Worm (Caenorhabditis elegans) whole organism, L1 larva: Measurements from ENCODE around the gene F53B2.8.

Experiments used
- C04F5.9 ChIP-seq: sonication (generic microtip); optimal IDR thresholded peaks from 2 replicates; lab custom pipeline; 2016; ENCODE audit warnings: missing genetic modification characterization, missing compliant biosample characterization
- C16A3.4 ChIP-seq: fragments of 150-350 bp; optimal IDR thresholded peaks from 2 replicates; lab custom pipeline; 2014; ENCODE audit warnings: missing biosample characterization, missing genetic modification characterization
- F16B12.6 ChIP-seq: fragments of 150-350 bp; optimal IDR thresholded peaks from 2 replicates; lab custom pipeline; 2014; ENCODE audit warnings: missing biosample characterization, missing genetic modification characterization
- Y116A8C.19 ChIP-seq: sonication (generic microtip); optimal IDR thresholded peaks from 2 replicates; lab custom pipeline; 2016; ENCODE audit warnings: missing compliant biosample characterization, missing genetic modification characterization, borderline replicate concordance
- alr-1 ChIP-seq: fragments of 200-800 bp; sonication (Bioruptor generic); optimal IDR thresholded peaks from 2 replicates; lab custom pipeline; 2018; ENCODE audit warnings: borderline replicate concordance, mild to moderate bottlenecking, missing genetic modification characterization, missing compliant biosample characterization
- ama-1 ChIP-seq: fragments of 150-350 bp; optimal IDR thresholded peaks from 2 replicates; lab custom pipeline; 2014
- ceh-82 ChIP-seq, 3 experiments: fragments of 150-350 bp in 1 of 3; sonication (generic microtip) in 2 of 3; optimal IDR thresholded peaks; 2 replicates each; lab custom pipeline; 2014 to 2017; ENCODE audit warnings: missing biosample characterization in 3 of 3, missing genetic modification characterization in 3 of 3
- dpl-1 ChIP-seq, 3 experiments: fragments of 150-350 bp in 2 of 3; sonication (generic microtip) in 1 of 3; optimal IDR thresholded peaks; 2 replicates each; lab custom pipeline; 2014 to 2017; ENCODE audit warnings: missing biosample characterization in 3 of 3, missing genetic modification characterization in 3 of 3, missing genetic modification reagents in 3 of 3
- dsc-1 ChIP-seq: sonication (generic microtip); optimal IDR thresholded peaks from 2 replicates; lab custom pipeline; 2016; ENCODE audit warnings: mild to moderate bottlenecking, missing genetic modification characterization, missing compliant biosample characterization
- efl-1 ChIP-seq, 4 experiments: fragments of 150-350 bp; optimal IDR thresholded peaks in 3 of 4; peaks in 1 of 4; 1 replicate in 1 of 4; 2 replicates in 3 of 4; lab custom pipeline; 2014; ENCODE audit warnings: missing biosample characterization in 2 of 4, missing genetic modification characterization in 2 of 4, missing genetic modification reagents in 2 of 4
- egl-13 ChIP-seq: sonication (generic microtip); optimal IDR thresholded peaks from 2 replicates; lab custom pipeline; 2016; ENCODE audit warnings: missing genotype, missing genetic modification reagents, missing genetic modification characterization, missing compliant biosample characterization
- egl-27 ChIP-seq, 2 experiments: fragments of 150-350 bp in 1 of 2; sonication (generic microtip); optimal IDR thresholded peaks; 3 replicates each; lab custom pipeline; 2017 to 2018; ENCODE audit warnings: missing biosample characterization in 2 of 2, missing genetic modification characterization in 2 of 2, missing genetic modification reagents in 2 of 2
- elt-2 ChIP-seq: sonication (generic microtip); optimal IDR thresholded peaks from 2 replicates; lab custom pipeline; 2016; ENCODE audit warnings: missing genetic modification characterization, mild to moderate bottlenecking, inconsistent platforms, missing compliant biosample characterization, missing genetic modification reagents
- elt-3 ChIP-seq, 6 experiments: fragments of 150-350 bp in 1 of 6; sonication (generic microtip); optimal IDR thresholded peaks; 2 replicates each; lab custom pipeline; 2017 to 2018; ENCODE audit warnings: missing biosample characterization in 6 of 6, missing genetic modification characterization in 6 of 6, inconsistent platforms in 1 of 6
- ets-5 ChIP-seq: fragments of 200-800 bp; sonication (Bioruptor generic); IDR thresholded peaks from 2 replicates; pipeline ENCODE4 v1.3.6; 2022; ENCODE audit warnings: missing genetic modification characterization, missing compliant biosample characterization
- fkh-10 ChIP-seq: sonication (generic microtip); optimal IDR thresholded peaks from 2 replicates; lab custom pipeline; 2017; ENCODE audit warnings: missing biosample characterization, missing genetic modification reagents, missing genetic modification characterization
- fkh-8 ChIP-seq: sonication (generic microtip); optimal IDR thresholded peaks from 2 replicates; lab custom pipeline; 2016; ENCODE audit warnings: mild to moderate bottlenecking, missing genetic modification characterization, missing compliant biosample characterization
- fos-1 ChIP-seq: fragments of 150-350 bp; optimal IDR thresholded peaks from 2 replicates; lab custom pipeline; 2014; ENCODE audit warnings: missing biosample characterization, missing genetic modification characterization
- hpl-2 ChIP-seq: fragments of 150-350 bp; optimal IDR thresholded peaks from 2 replicates; lab custom pipeline; 2014; ENCODE audit warnings: missing biosample characterization, missing genetic modification reagents, missing genetic modification characterization
- isw-1 ChIP-seq: fragments of 200-800 bp; sonication (Bioruptor generic); IDR thresholded peaks from 2 replicates; pipeline ENCODE4 v1.3.6; 2022; ENCODE audit warnings: missing genetic modification characterization, missing compliant biosample characterization
- jun-1 ChIP-seq: fragments of 150-350 bp; optimal IDR thresholded peaks from 2 replicates; lab custom pipeline; 2014; ENCODE audit warnings: missing biosample characterization, missing genetic modification reagents, missing genetic modification characterization
- lin-14 ChIP-seq: fragments of 200-800 bp; sonication (Bioruptor generic); optimal IDR thresholded peaks from 2 replicates; lab custom pipeline; 2018; ENCODE audit warnings: mild to moderate bottlenecking, missing genetic modification characterization, moderate library complexity, missing compliant biosample characterization
- lin-35 ChIP-seq, 2 experiments: fragments of 150-350 bp; optimal IDR thresholded peaks; 2 replicates each; lab custom pipeline; 2014; ENCODE audit warnings: missing biosample characterization in 2 of 2, missing genetic modification characterization in 2 of 2, missing genetic modification reagents in 2 of 2
- lin-39 ChIP-seq: fragments of 150-350 bp; optimal IDR thresholded peaks from 2 replicates; lab custom pipeline; 2014; ENCODE audit warnings: missing biosample characterization, missing genetic modification reagents, missing genetic modification characterization
- lsy-2 ChIP-seq, 2 experiments: fragments of 150-350 bp; optimal IDR thresholded peaks; 2 replicates each; lab custom pipeline; 2014; ENCODE audit warnings: missing biosample characterization in 2 of 2, missing genetic modification characterization in 2 of 2
- mef-2 ChIP-seq: fragments of 150-350 bp; optimal IDR thresholded peaks from 2 replicates; lab custom pipeline; 2014; ENCODE audit warnings: missing biosample characterization, missing genetic modification characterization
- nhr-20 ChIP-seq: sonication (generic microtip); optimal IDR thresholded peaks from 2 replicates; lab custom pipeline; 2016; ENCODE audit warnings: mild to moderate bottlenecking, missing genetic modification characterization, missing compliant biosample characterization
- nhr-28 ChIP-seq: fragments of 150-350 bp; optimal IDR thresholded peaks from 2 replicates; lab custom pipeline; 2014; ENCODE audit warnings: missing biosample characterization, missing genetic modification characterization
- nhr-47 ChIP-seq: sonication (generic microtip); optimal IDR thresholded peaks from 2 replicates; lab custom pipeline; 2016; ENCODE audit warnings: mild to moderate bottlenecking, missing genetic modification characterization, moderate library complexity, missing compliant biosample characterization
- nhr-71 ChIP-seq: sonication (generic microtip); optimal IDR thresholded peaks from 2 replicates; lab custom pipeline; 2016; ENCODE audit warnings: mild to moderate bottlenecking, missing genetic modification characterization, moderate library complexity, missing compliant biosample characterization
- nhr-85 ChIP-seq: sonication (generic microtip); peaks from one replicate; lab custom pipeline; 2016; ENCODE audit warnings: missing genetic modification characterization, inconsistent platforms, missing compliant biosample characterization
- nhr-90 ChIP-seq: sonication (generic microtip); optimal IDR thresholded peaks from 2 replicates; lab custom pipeline; 2016; ENCODE audit warnings: mild to moderate bottlenecking, missing genetic modification characterization, missing compliant biosample characterization; ENCODE audit not compliant: poor library complexity
- pag-3 ChIP-seq: sonication (generic microtip); optimal IDR thresholded peaks from 2 replicates; lab custom pipeline; 2017; ENCODE audit warnings: missing genetic modification characterization, mild to moderate bottlenecking, missing compliant biosample characterization, antibody characterized with exemption, borderline replicate concordance; ENCODE audit not compliant: insufficient read depth
- pqm-1 ChIP-seq: sonication (generic microtip); optimal IDR thresholded peaks from 3 replicates; lab custom pipeline; 2017; ENCODE audit warnings: missing biosample characterization, missing genetic modification characterization
- skn-1 ChIP-seq: fragments of 150-350 bp; optimal IDR thresholded peaks from 2 replicates; lab custom pipeline; 2014; ENCODE audit warnings: missing biosample characterization, missing genetic modification characterization
- snpc-4 ChIP-seq: fragments of 150-350 bp; optimal IDR thresholded peaks from 2 replicates; lab custom pipeline; 2014; ENCODE audit warnings: missing biosample characterization, missing genetic modification characterization
- snu-23 ChIP-seq: sonication (generic microtip); optimal IDR thresholded peaks from 2 replicates; lab custom pipeline; 2016; ENCODE audit warnings: missing genetic modification characterization, missing compliant biosample characterization
- tbx-2 ChIP-seq: sonication (generic microtip); optimal IDR thresholded peaks from 2 replicates; lab custom pipeline; 2016; ENCODE audit warnings: missing genetic modification characterization, missing compliant biosample characterization
- zip-4 ChIP-seq: fragments of 200-800 bp; sonication (Bioruptor generic); optimal IDR thresholded peaks from 2 replicates; lab custom pipeline; 2018; ENCODE audit warnings: mild to moderate bottlenecking, missing genetic modification characterization, moderate library complexity, missing compliant biosample characterization
- ztf-11 ChIP-seq, 2 experiments: sonication (generic microtip); optimal IDR thresholded peaks; 2 replicates each; lab custom pipeline; 2016 to 2017; ENCODE audit warnings: missing genetic modification characterization in 2 of 2, missing biosample characterization in 1 of 2, missing compliant biosample characterization in 1 of 2

The F53B2.8 gene

DNA sequence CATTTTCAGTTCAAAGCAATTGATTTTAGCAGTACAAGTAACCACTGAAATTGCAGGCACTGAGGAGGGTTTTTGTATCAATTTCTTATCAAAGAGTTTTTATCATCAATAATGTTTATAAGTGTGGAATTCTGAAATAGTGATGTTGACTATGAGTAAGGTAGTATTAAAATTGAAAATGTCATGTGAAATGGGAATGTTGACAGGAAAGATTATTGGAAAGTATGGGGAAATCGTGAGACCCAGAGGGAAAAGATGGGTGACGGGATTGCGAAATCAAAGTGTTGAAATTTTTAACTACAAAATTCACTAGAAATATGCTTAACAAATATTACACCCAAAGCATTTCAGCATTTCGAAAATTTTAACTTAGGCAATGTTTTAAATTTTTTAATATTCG is at the start of gene F53B2.8:
TSS of gene F53B2.8 (minus strand) at position 180 of the 400 bp plus-strand sequence.
- TF ChIP-seq pqm-1 (tag; lab: Kevin White, UChicago), result peak; percentile 33
- no peak for TF ChIP-seq egl-13
- TF ChIP-seq nhr-71 (tag; lab: Kevin White, UChicago), result peak; percentile 50
- TF ChIP-seq nhr-20 (tag; lab: Kevin White, UChicago), result peak; percentile 59
- peak in 2 of 3 experiments; percentile 13 to 21 for TF ChIP-seq dpl-1 (GFP tag; optimal IDR thresholded peaks at IDR 0.05; lab: Kevin White, UChicago)
- TF ChIP-seq lsy-2 (tag; optimal IDR thresholded peaks at IDR 0.05; lab: Kevin White, UChicago), result peak in 1 of 2 experiments; percentile 3
- peak; percentile 84 for TF ChIP-seq elt-2 (tag; lab: Kevin White, UChicago)
- peak; percentile 63 for TF ChIP-seq skn-1 (tag; lab: Kevin White, UChicago)
- TF ChIP-seq lin-35 (GFP tag; optimal IDR thresholded peaks at IDR 0.05; lab: Kevin White, UChicago), result peak in 1 of 2 experiments; percentile 59
- no peak for TF ChIP-seq fos-1 (tag; lab: Kevin White, UChicago)
- TF ChIP-seq zip-4 (GFP tag; lab: Kevin White, UChicago), result peak; percentile 86
- TF ChIP-seq snpc-4 (tag; lab: Kevin White, UChicago), result peak; percentile 21
- TF ChIP-seq nhr-90 (tag; lab: Kevin White, UChicago), result peak; percentile 7
- no peak for TF ChIP-seq dsc-1 (tag; lab: Kevin White, UChicago)
- TF ChIP-seq snu-23 (GFP tag; lab: Kevin White, UChicago), result peak; percentile 39
- peak in 2 of 6 experiments; percentile 1 to 64 for TF ChIP-seq elt-3 (tag; optimal IDR thresholded peaks at IDR 0.05; lab: Kevin White, UChicago)
- TF ChIP-seq efl-1 (optimal IDR thresholded peaks at IDR 0.05; lab: Kevin White, UChicago), result peak in 1 of 2 experiments; percentile 38
- TF ChIP-seq efl-1 (GFP tag; optimal IDR thresholded peaks at IDR 0.05 in 1 of 2; lab: Kevin White, UChicago), result peak; percentile 28 to 94
- peak in 2 of 3 experiments; percentile 13 to 46 for TF ChIP-seq ceh-82 (tag; optimal IDR thresholded peaks at IDR 0.05; lab: Kevin White, UChicago)
- no peak for TF ChIP-seq mef-2 (tag; lab: Kevin White, UChicago)
- TF ChIP-seq isw-1 (GFP tag; lab: Robert Waterston, UW), result 0 out of 2 replicates have a peak, but pooled peaks have one; percentile 3
- no peak for TF ChIP-seq C04F5.9
- TF ChIP-seq hpl-2 (GFP tag; lab: Kevin White, UChicago), result peak; percentile 71

ce11 chrIV:12574265-12574664 is 47.1 kb upstream of the F53B2.8 start:
- TF ChIP-seq Y116A8C.19 (tag; lab: Kevin White, UChicago) (no peak), lin-14 (GFP tag; lab: Kevin White, UChicago) (no peak), lin-39 (no peak), snpc-4 (tag; lab: Kevin White, UChicago) (no peak), fkh-10 (GFP tag; lab: Kevin White, UChicago) (no peak), pag-3 (tag; lab: Kevin White, UChicago) (no peak), ama-1 (no peak), ceh-82 (tag; optimal IDR thresholded peaks at IDR 0.05; lab: Kevin White, UChicago) (no peak), fkh-8 (tag; lab: Kevin White, UChicago) (no peak)

- TF ChIP-seq jun-1 (tag; lab: Kevin White, UChicago) (no peak), nhr-85 (tag; lab: Kevin White, UChicago) (peak; percentile 23)
Measured at ce11 chrIV:12573068-12573467, 45.9 kb upstream of the F53B2.8 start, which contains the start of gene K08E7.5. Gene K08E7.5 (plus strand): TSS chrIV:12573368.

DNA sequence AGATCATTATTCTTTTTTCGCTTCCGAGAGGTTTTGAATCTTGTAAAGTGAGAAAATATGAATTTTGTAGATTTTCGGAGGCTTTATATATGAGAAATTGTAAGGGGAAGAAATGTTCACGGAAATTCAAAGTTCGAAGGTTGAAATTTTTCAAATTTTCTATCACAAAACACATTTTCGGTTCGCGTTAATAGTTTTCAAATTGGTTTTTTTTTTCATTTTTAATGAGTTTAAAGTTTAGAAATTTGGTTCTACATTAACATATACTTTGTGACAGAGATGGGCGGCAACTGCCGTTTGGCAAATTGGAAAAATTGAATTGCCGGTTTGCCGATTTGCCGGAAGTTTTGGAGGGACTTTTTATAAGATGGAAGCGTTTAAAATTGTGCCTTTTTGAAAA is 43.9 kb upstream of the F53B2.8 start, which contains the start of gene K08E7.4:
TSS of gene K08E7.4 (minus strand) at position 101 of the 400 bp plus-strand sequence.
- TF ChIP-seq isw-1 (GFP tag; lab: Robert Waterston, UW) (no peak), C16A3.4 (tag; lab: Kevin White, UChicago) (no peak), ztf-11 (tag; optimal IDR thresholded peaks at IDR 0.05; lab: Kevin White, UChicago) (no peak), egl-27 (tag; optimal IDR thresholded peaks at IDR 0.05; lab: Kevin White, UChicago) (no peak), dsc-1 (tag; lab: Kevin White, UChicago) (no peak), lin-39 (no peak), nhr-85 (tag; lab: Kevin White, UChicago) (no peak), hpl-2 (GFP tag; lab: Kevin White, UChicago) (no peak), nhr-47 (tag; lab: Kevin White, UChicago) (no peak), nhr-28 (tag; lab: Kevin White, UChicago) (no peak), tbx-2 (tag; lab: Kevin White, UChicago) (no peak), elt-2 (tag; lab: Kevin White, UChicago) (no peak), C04F5.9 (no peak), F16B12.6 (tag; lab: Kevin White, UChicago) (no peak), Y116A8C.19 (tag; lab: Kevin White, UChicago) (no peak), ceh-82 (tag; optimal IDR thresholded peaks at IDR 0.05; lab: Kevin White, UChicago) (no peak), fkh-8 (tag; lab: Kevin White, UChicago) (no peak), ets-5 (no peak), alr-1 (tag; lab: Kevin White, UChicago) (no peak)
